Worm (Caenorhabditis elegans) whole organism, L4/young adult: Measurements from ENCODE around the gene alr-1.

Experiments used
- W03F9.2 ChIP-seq: fragments of 150-350 bp; optimal IDR thresholded peaks from 2 replicates; lab custom pipeline; 2014; ENCODE audit warnings: missing biosample characterization, missing genetic modification characterization
- dao-5 ChIP-seq: sonication (generic microtip); optimal IDR thresholded peaks from 2 replicates; lab custom pipeline; 2016; ENCODE audit warnings: missing genotype, missing genetic modification characterization, moderate library complexity, missing compliant biosample characterization
- him-1 ChIP-seq: sonication (generic microtip); optimal IDR thresholded peaks from 2 replicates; lab custom pipeline; 2016; ENCODE audit warnings: missing genotype, missing genetic modification reagents, missing genetic modification characterization, missing compliant biosample characterization

DNA sequence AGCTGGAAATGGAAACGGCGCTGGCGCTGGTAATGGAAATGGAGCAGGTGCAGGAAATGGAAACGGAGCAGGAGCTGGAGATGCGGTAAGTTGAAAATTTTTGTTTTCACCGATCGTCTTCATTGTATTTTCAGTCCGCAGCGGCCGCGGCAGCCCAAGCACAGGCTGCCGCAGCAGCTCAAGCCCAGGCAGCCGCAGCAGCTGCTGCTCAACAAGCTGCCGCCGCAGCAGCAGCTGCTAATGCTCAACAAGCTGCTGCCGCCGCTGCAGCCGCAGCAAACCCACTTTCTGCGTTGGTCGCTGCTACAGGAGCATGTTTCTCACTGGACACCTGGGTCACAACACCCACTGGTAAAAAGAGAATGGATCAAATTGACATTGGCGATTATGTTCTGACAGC, 11.0 kb downstream of the alr-1 start:
- TF ChIP-seq dao-5 (tag; lab: Kevin White, UChicago) (no peak), W03F9.2 (tag; lab: Kevin White, UChicago) (no peak), him-1 (no peak)
